Worm (Caenorhabditis elegans) whole organism, L4 larva: ENCODE results near the gene lgc-17.

ENCODE experiments used
- F26F4.8 ChIP-seq: fragments of 200-800 bp; sonication (Bioruptor generic); conservative IDR thresholded peaks from 2 replicates; pipeline ENCODE4 v1.3.6; 2022; ENCODE audit warnings: missing genetic modification characterization, missing compliant biosample characterization
- F37D6.2 ChIP-seq: sonication (generic microtip); optimal IDR thresholded peaks from 2 replicates; lab custom pipeline; 2016; ENCODE audit warnings: mild to moderate bottlenecking, missing genetic modification characterization, missing compliant biosample characterization
- F44E2.7 ChIP-seq: fragments of 200-800 bp; sonication (Bioruptor generic); IDR thresholded peaks from 2 replicates; pipeline ENCODE4 v2.1.2; 2022; ENCODE audit warnings: missing genetic modification characterization, missing compliant biosample characterization
- F49E8.2 ChIP-seq: sonication (generic microtip); optimal IDR thresholded peaks from 2 replicates; lab custom pipeline; 2016; ENCODE audit warnings: missing compliant biosample characterization, mild to moderate bottlenecking, missing genetic modification characterization, borderline replicate concordance
- Y48G9A.11 ChIP-seq: fragments of 200-800 bp; sonication (Bioruptor generic); IDR thresholded peaks from 2 replicates; pipeline ENCODE4 v1.3.6; 2022; ENCODE audit warnings: missing genetic modification reagents, missing genetic modification characterization, missing compliant biosample characterization
- ZK546.5 ChIP-seq, 2 experiments: sonication (generic microtip); optimal IDR thresholded peaks; 2 replicates each; lab custom pipeline; 2017; ENCODE audit warnings: missing biosample characterization in 2 of 2, missing genetic modification characterization in 2 of 2
- ama-1 ChIP-seq: fragments of 150-350 bp; optimal IDR thresholded peaks from 2 replicates; lab custom pipeline; 2014; ENCODE audit warnings: inconsistent platforms, mixed read lengths
- arid-1 ChIP-seq: fragments of 200-800 bp; sonication (Bioruptor generic); conservative IDR thresholded peaks from 2 replicates; pipeline ENCODE4 v1.3.6; 2022; ENCODE audit warnings: missing genetic modification reagents, missing genetic modification characterization, missing compliant biosample characterization
- ceh-28 ChIP-seq: fragments of 150-350 bp; optimal IDR thresholded peaks from 2 replicates; lab custom pipeline; 2014; ENCODE audit warnings: missing biosample characterization, missing genetic modification reagents, missing genetic modification characterization
- ctbp-1 ChIP-seq: fragments of 200-800 bp; sonication (Bioruptor generic); IDR thresholded peaks from 2 replicates; pipeline ENCODE4 v1.3.6; 2022; ENCODE audit warnings: missing genetic modification reagents, missing genetic modification characterization, missing compliant biosample characterization
- daf-16 ChIP-seq, 3 experiments: sonication (generic microtip); optimal IDR thresholded peaks; 2 replicates each; lab custom pipeline; 2016 to 2017; ENCODE audit warnings: missing genetic modification characterization in 3 of 3, missing genetic modification reagents in 3 of 3, mild to moderate bottlenecking in 2 of 3, missing compliant biosample characterization in 2 of 3, missing biosample characterization in 1 of 3, moderate library complexity in 1 of 3
- dmd-8 ChIP-seq: fragments of 200-800 bp; sonication (Bioruptor generic); IDR thresholded peaks from 2 replicates; pipeline ENCODE4 v1.3.6; 2022; ENCODE audit warnings: missing genetic modification characterization, missing compliant biosample characterization
- dmd-9 ChIP-seq: fragments of 200-800 bp; sonication (Bioruptor generic); IDR thresholded peaks from 2 replicates; pipeline ENCODE4 v1.3.6; 2022; ENCODE audit warnings: missing genetic modification reagents, missing genetic modification characterization, missing compliant biosample characterization
- dpl-1 ChIP-seq: fragments of 150-350 bp; optimal IDR thresholded peaks from 2 replicates; lab custom pipeline; 2014; ENCODE audit warnings: missing biosample characterization, missing genetic modification reagents, missing genetic modification characterization
- dve-1 ChIP-seq: sonication (generic microtip); optimal IDR thresholded peaks from 2 replicates; lab custom pipeline; 2017; ENCODE audit warnings: antibody characterized with exemption, mild to moderate bottlenecking, missing genetic modification characterization, missing compliant biosample characterization; ENCODE audit not compliant: insufficient read depth
- egl-27 ChIP-seq: sonication (generic microtip); optimal IDR thresholded peaks from 3 replicates; lab custom pipeline; 2017; ENCODE audit warnings: missing biosample characterization, missing genetic modification reagents, missing genetic modification characterization
- fkh-10 ChIP-seq: fragments of 150-350 bp; optimal IDR thresholded peaks from 2 replicates; lab custom pipeline; 2014; ENCODE audit warnings: missing biosample characterization, missing genetic modification reagents, missing genetic modification characterization
- hlh-11 ChIP-seq: fragments of 200-800 bp; sonication (Bioruptor generic); optimal IDR thresholded peaks from 2 replicates; lab custom pipeline; 2018; ENCODE audit warnings: mild to moderate bottlenecking, missing genetic modification characterization, missing compliant biosample characterization
- hmg-1.1 ChIP-seq: fragments of 200-800 bp; sonication (Bioruptor generic); IDR thresholded peaks from 2 replicates; pipeline ENCODE4 v1.3.6; 2022; ENCODE audit warnings: missing genetic modification reagents, missing genetic modification characterization, missing compliant biosample characterization
- lim-7 ChIP-seq: fragments of 200-800 bp; sonication (Bioruptor generic); IDR thresholded peaks from 2 replicates; pipeline ENCODE4 v1.3.6; 2022; ENCODE audit warnings: missing genetic modification characterization, missing compliant biosample characterization
- madf-9 ChIP-seq: fragments of 200-800 bp; sonication (Bioruptor generic); conservative IDR thresholded peaks from 2 replicates; pipeline ENCODE4 v1.3.6; 2022; ENCODE audit warnings: missing genetic modification reagents, missing genetic modification characterization, missing compliant biosample characterization
- mdl-1 ChIP-seq, 2 experiments: fragments of 150-350 bp in 1 of 2; sonication (generic microtip) in 1 of 2; optimal IDR thresholded peaks; 2 replicates each; lab custom pipeline; 2014 to 2017; ENCODE audit warnings: missing biosample characterization in 2 of 2, missing genetic modification characterization in 2 of 2
- mep-1 ChIP-seq: fragments of 150-350 bp; sonication (generic microtip); optimal IDR thresholded peaks from 3 replicates; lab custom pipeline; 2014; ENCODE audit warnings: missing biosample characterization, missing genetic modification characterization
- mxl-2 ChIP-seq: fragments of 200-800 bp; sonication (Bioruptor generic); conservative IDR thresholded peaks from 2 replicates; pipeline ENCODE4 v1.3.6; 2022; ENCODE audit warnings: missing genetic modification reagents, missing genetic modification characterization, missing compliant biosample characterization
- nhr-102 ChIP-seq: sonication (generic microtip); optimal IDR thresholded peaks from 2 replicates; lab custom pipeline; 2016; ENCODE audit warnings: mild to moderate bottlenecking, missing genetic modification characterization, moderate library complexity, missing compliant biosample characterization
- nhr-28 ChIP-seq: fragments of 150-350 bp; optimal IDR thresholded peaks from 2 replicates; lab custom pipeline; 2014; ENCODE audit warnings: missing biosample characterization, missing genetic modification characterization
- nhr-41 ChIP-seq: fragments of 200-800 bp; sonication (Bioruptor generic); IDR thresholded peaks from 2 replicates; pipeline ENCODE4 v1.3.6; 2022; ENCODE audit warnings: missing genetic modification reagents, missing genetic modification characterization, missing compliant biosample characterization
- nhr-42 ChIP-seq: fragments of 200-800 bp; sonication (Bioruptor generic); IDR thresholded peaks from 2 replicates; pipeline ENCODE4 v1.3.6; 2022; ENCODE audit warnings: missing genetic modification characterization, missing compliant biosample characterization
- nhr-77 ChIP-seq: fragments of 150-350 bp; optimal IDR thresholded peaks from 2 replicates; lab custom pipeline; 2014; ENCODE audit warnings: missing biosample characterization, missing genetic modification characterization
- pqm-1 ChIP-seq: sonication (generic microtip); optimal IDR thresholded peaks from 2 replicates; lab custom pipeline; 2017; ENCODE audit warnings: missing biosample characterization, missing genetic modification characterization
- saeg-2 ChIP-seq: fragments of 200-800 bp; sonication (Bioruptor generic); IDR thresholded peaks from 2 replicates; pipeline ENCODE4 v1.3.6; 2022; ENCODE audit warnings: missing genetic modification reagents, missing genetic modification characterization, missing compliant biosample characterization
- set-16 ChIP-seq: fragments of 200-800 bp; sonication (Bioruptor generic); IDR thresholded peaks from 2 replicates; pipeline ENCODE4 v1.3.6; 2022; ENCODE audit warnings: missing genetic modification reagents, missing genetic modification characterization, missing compliant biosample characterization
- tra-1 ChIP-seq: fragments of 200-800 bp; sonication (Bioruptor generic); IDR thresholded peaks from 2 replicates; pipeline ENCODE4 v1.3.6; 2022; ENCODE audit warnings: missing genetic modification reagents, missing genetic modification characterization, missing compliant biosample characterization
- unc-130 ChIP-seq: sonication (generic microtip); optimal IDR thresholded peaks from 2 replicates; lab custom pipeline; 2016; ENCODE audit warnings: missing genetic modification reagents, missing genetic modification characterization, missing compliant biosample characterization
- unc-62 ChIP-seq, 3 experiments: fragments of 150-350 bp in 1 of 3; sonication (generic microtip); optimal IDR thresholded peaks in 2 of 3; peaks in 1 of 3; 1 replicate in 1 of 3; 2 replicates in 2 of 3; lab custom pipeline; 2014 to 2017; ENCODE audit warnings: missing biosample characterization in 3 of 3, missing genetic modification characterization in 3 of 3, missing genetic modification reagents in 3 of 3, missing genotype in 1 of 3
- zag-1 ChIP-seq: fragments of 150-350 bp; optimal IDR thresholded peaks from 2 replicates; lab custom pipeline; 2014; ENCODE audit warnings: missing biosample characterization, missing genetic modification characterization
- ztf-11 ChIP-seq: fragments of 150-350 bp; optimal IDR thresholded peaks from 2 replicates; lab custom pipeline; 2014; ENCODE audit warnings: missing biosample characterization, missing genetic modification characterization
- ztf-7 ChIP-seq: fragments of 150-350 bp; optimal IDR thresholded peaks from 2 replicates; lab custom pipeline; 2014; ENCODE audit warnings: missing biosample characterization, missing genetic modification characterization

lgc-17 gene

DNA sequence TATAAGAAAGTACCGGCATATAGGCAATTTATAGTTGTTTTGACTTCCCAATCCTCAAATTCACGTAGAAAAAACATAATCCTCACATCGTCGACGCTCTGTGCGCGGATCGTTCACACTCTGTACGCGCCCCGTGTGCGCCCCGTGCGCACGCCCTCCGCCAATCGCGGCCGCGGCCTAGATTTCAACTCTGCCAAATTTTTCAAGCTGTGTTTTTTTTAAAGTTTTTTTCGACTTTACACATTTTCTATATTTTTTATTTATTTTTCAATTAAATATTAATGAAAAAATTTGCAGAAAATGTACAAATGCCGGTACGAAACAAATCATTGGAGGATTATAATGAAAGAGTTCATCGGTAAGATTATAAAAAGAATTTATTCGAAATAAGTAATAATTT, 1.8 kb downstream of the lgc-17 start, which contains the start of gene T01H10.11:
Gene T01H10.11 (plus strand): TSS at position 301 of the 400 bp plus-strand sequence.
- TF ChIP-seq set-16 (GFP tag; lab: Robert Waterston, UW) (no peak), F37D6.2 (tag; lab: Kevin White, UChicago) (no peak), fkh-10 (no peak), lim-7 (GFP tag; lab: Robert Waterston, UW) (no peak), nhr-41 (GFP tag; lab: Robert Waterston, UW) (no peak)

DNA sequence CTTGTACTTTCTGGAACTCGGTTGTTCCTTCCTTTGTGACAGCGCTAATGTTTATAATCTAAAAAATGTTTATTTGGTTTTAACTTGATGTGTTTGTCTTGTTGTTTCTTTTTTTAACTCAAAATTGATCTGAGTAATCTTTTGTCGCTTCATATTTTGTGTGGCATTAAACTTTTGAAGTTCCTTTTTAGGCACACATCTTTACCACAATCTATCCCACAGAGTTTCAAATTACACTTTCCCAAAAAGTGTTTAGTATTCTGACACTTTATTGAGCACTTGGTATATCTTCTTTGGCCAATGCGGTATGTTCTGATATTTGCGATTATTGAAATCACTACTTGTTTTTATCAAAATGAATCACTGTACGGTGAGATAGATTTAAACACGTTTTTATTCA, 3.9 kb downstream of the lgc-17 start, which contains the start of gene lgc-18:
Gene lgc-18 (plus strand): TSS at position 301 of the 400 bp plus-strand sequence.
- no peak for TF ChIP-seq zag-1 (tag; lab: Kevin White, UChicago)
- no peak for TF ChIP-seq dve-1 (tag; lab: Kevin White, UChicago)
- TF ChIP-seq dmd-8 (GFP tag; lab: Robert Waterston, UW): no peak
- no peak for TF ChIP-seq hmg-1.1
- TF ChIP-seq egl-27 (tag; lab: Kevin White, UChicago): no peak
- no peak for TF ChIP-seq saeg-2 (GFP tag; lab: Robert Waterston, UW)

DNA sequence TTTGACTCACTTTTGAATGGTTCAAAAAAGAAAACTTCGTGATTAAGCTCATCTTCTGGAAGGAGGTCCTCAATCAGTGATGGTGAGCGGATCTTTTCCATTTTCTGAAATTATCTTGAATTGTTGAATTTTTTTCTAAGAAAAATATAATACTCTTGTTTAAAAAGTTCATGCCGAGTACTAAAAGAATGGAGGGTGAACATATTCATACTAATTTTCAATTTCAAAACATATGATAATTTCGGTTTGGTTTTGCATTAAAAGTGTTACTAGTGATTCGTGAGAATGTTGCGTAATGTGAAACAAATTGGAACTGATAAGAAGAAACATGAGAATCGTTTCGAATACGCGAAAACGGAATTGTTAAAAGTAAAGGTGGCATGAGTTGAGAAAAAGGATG, 19.7 kb downstream of the lgc-17 start, which contains the start of gene lyst-1:
Gene lyst-1 (minus strand): TSS at position 101 of the 400 bp plus-strand sequence.
- TF ChIP-seq egl-27 (tag; lab: Kevin White, UChicago): no peak
- TF ChIP-seq ceh-28 (tag; lab: Kevin White, UChicago): no peak
- no peak for TF ChIP-seq mep-1 (tag; lab: Kevin White, UChicago)
- no peak for TF ChIP-seq ama-1 (lab: Kevin White, UChicago)
- no peak for TF ChIP-seq mxl-2 (GFP tag; lab: Robert Waterston, UW)
- TF ChIP-seq tra-1 (GFP tag; lab: Robert Waterston, UW): no peak
- TF ChIP-seq nhr-102: no peak
- no peak for TF ChIP-seq dmd-9 (GFP tag; lab: Robert Waterston, UW)
- no peak for TF ChIP-seq hmg-1.1

DNA sequence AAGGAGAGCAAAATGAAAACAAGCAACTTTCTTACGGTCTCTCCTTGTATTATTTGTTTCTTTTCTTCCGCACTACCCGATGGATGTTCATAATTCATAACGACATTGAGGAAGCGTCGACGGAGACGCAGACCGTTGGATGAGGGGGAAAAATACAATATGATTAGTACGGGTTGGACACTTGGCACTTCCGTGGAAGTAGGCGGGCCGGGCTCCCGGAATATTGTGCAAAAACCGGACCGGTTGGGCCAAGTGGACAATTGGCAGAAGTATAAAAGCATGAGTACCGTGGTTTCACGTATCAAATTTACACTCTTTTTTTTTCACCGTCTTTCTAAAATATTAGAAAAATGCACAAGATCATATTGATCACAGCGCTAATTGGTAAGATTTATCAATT, 21.2 kb downstream of the lgc-17 start, which contains the start of gene M153.3:
Gene M153.3 (plus strand): TSS at position 301 of the 400 bp plus-strand sequence.
- no peak for TF ChIP-seq unc-130 (GFP tag; lab: Kevin White, UChicago)
- no peak for TF ChIP-seq dmd-9 (GFP tag; lab: Robert Waterston, UW)

DNA sequence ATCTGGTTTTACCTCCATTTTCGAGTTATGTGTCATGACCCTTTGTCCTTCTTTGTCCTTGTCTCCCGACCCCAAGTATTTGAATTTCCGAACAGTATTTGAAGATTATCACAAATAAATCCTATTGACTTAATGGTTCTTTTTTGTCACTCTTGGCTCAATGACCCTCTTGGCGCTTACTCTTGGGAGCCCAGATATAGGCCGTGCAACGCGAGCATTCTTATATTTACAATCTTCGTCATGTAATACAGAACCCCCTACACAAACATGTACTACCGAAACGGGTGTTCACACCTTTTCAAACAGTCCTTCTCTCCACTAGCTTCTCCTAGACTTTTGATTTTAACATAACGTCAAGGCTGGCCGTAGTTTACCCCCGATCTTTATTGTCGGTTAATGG, 22.3 kb downstream of the lgc-17 start, which contains the start of gene M153.5:
Gene M153.5 (plus strand): TSS at position 301 of the 400 bp plus-strand sequence.
- no peak for TF ChIP-seq nhr-102
- TF ChIP-seq madf-9 (GFP tag; lab: Robert Waterston, UW): no peak
- no peak for TF ChIP-seq hlh-11 (tag; lab: Kevin White, UChicago)
- TF ChIP-seq nhr-42 (GFP tag; lab: Robert Waterston, UW): no peak

DNA sequence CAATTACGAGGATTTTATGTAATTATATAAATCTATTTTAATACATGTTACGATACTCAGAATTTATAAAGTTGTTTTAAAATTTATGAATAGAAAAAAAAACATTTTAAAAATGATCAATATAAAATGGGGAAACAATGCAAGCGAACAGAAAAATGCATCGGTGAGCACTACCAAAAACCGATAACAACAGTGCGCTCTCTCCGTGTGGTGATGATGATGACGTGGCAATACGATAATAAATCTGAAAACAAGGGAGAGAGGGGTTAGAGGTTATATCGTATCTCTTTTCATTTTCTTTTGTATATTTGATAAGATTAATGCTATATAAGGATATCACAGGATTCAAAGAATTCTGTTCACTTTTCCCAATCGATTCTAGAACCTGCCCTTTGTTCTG, 24.5 kb downstream of the lgc-17 start:
- TF ChIP-seq ztf-7 (tag; lab: Kevin White, UChicago) (no peak), ztf-11 (tag; lab: Kevin White, UChicago) (no peak), unc-62 (GFP tag; optimal IDR thresholded peaks at IDR 0.05 in 1 of 2; lab: Kevin White, UChicago) (peak in 1 of 2 experiments; percentile 85), unc-62 (tag; optimal IDR thresholded peaks at IDR 0.05; lab: Kevin White, UChicago) (no peak), pqm-1 (tag; lab: Kevin White, UChicago) (peak; percentile 20), nhr-77 (tag; lab: Kevin White, UChicago) (no peak), dve-1 (tag; lab: Kevin White, UChicago) (peak; percentile 47), arid-1 (GFP tag; lab: Robert Waterston, UW) (no peak), nhr-28 (tag; lab: Kevin White, UChicago) (peak; percentile 30), ZK546.5 (tag; optimal IDR thresholded peaks at IDR 0.05; lab: Kevin White, UChicago) (no peak), mdl-1 (tag; optimal IDR thresholded peaks at IDR 0.05; lab: Kevin White, UChicago) (no peak), F49E8.2 (no peak), hlh-11 (tag; lab: Kevin White, UChicago) (no peak), Y48G9A.11 (GFP tag; lab: Robert Waterston, UW) (no peak), daf-16 (GFP tag; optimal IDR thresholded peaks at IDR 0.05; lab: Kevin White, UChicago) (no peak), daf-16 (tag; optimal IDR thresholded peaks at IDR 0.05; lab: Kevin White, UChicago) (peak; percentile 72), F44E2.7 (no peak), dpl-1 (GFP tag; lab: Kevin White, UChicago) (no peak), F26F4.8 (no peak), ctbp-1 (no peak)
